Worm (Caenorhabditis elegans): ENCODE measurements around the gene F52H3.6.

DNA sequence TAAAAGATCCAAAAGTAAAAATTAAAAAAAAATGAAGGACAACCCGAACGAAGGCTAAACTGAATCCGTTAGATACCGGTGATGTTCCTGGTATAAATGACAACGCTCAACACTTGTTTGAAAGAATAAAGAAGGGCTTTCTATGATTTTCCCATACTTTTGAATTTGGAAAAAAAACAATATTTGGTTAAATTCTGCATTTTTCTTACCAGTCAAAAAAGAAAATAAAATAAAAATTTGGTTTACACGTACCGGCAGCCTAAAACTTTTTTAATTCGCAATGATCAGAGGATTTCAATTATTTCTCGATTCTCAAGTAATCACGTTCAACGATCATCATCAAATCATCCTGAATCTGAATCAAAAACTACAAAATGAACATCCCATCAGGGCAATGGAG is 26.7 kb downstream of the F52H3.6 start, which contains the start of gene ZK892.3:
- TF ChIP-seq F13H6.1 (tag; optimal IDR thresholded peaks at IDR 0.05) (no peak), fkh-10 (GFP tag; optimal IDR thresholded peaks at IDR 0.05) (no peak), ttx-3 (tag; optimal IDR thresholded peaks at IDR 0.05) (no peak), ama-1 (optimal IDR thresholded peaks at IDR 0.05) (no peak), nhr-11 (tag; optimal IDR thresholded peaks at IDR 0.05) (no peak), ceh-22 (tag; optimal IDR thresholded peaks at IDR 0.05) (no peak), pha-4 (tag; optimal IDR thresholded peaks at IDR 0.05) (no peak), unc-42 (tag; optimal IDR thresholded peaks at IDR 0.05) (no peak), nfya-1 (tag; optimal IDR thresholded peaks at IDR 0.05) (no peak), C38D4.7 (GFP tag; optimal IDR thresholded peaks at IDR 0.05) (no peak), unc-86 (tag; optimal IDR thresholded peaks at IDR 0.05) (no peak), unc-55 (GFP tag; optimal IDR thresholded peaks at IDR 0.05) (no peak)

Data from whole organism, late embryonic.